Worm (Caenorhabditis elegans) whole organism, L1 larva: ENCODE data around the gene M176.10.

Experiments
- ama-1 ChIP-seq: fragments of 150-350 bp; optimal IDR thresholded peaks from 2 replicates; lab custom pipeline; 2014
- ceh-90 ChIP-seq: sonication (generic microtip); optimal IDR thresholded peaks from 2 replicates; lab custom pipeline; 2016; ENCODE audit warnings: missing genetic modification characterization, missing compliant biosample characterization
- fos-1 ChIP-seq: fragments of 150-350 bp; optimal IDR thresholded peaks from 2 replicates; lab custom pipeline; 2014; ENCODE audit warnings: missing biosample characterization, missing genetic modification characterization
- lsy-2 ChIP-seq, 2 experiments: fragments of 150-350 bp; optimal IDR thresholded peaks; 2 replicates each; lab custom pipeline; 2014; ENCODE audit warnings: missing biosample characterization in 2 of 2, missing genetic modification characterization in 2 of 2
- mef-2 ChIP-seq: fragments of 150-350 bp; optimal IDR thresholded peaks from 2 replicates; lab custom pipeline; 2014; ENCODE audit warnings: missing biosample characterization, missing genetic modification characterization
- nhr-76 ChIP-seq: sonication (generic microtip); optimal IDR thresholded peaks from 2 replicates; lab custom pipeline; 2017; ENCODE audit warnings: missing biosample characterization, missing genetic modification characterization
- skn-1 ChIP-seq: fragments of 150-350 bp; optimal IDR thresholded peaks from 2 replicates; lab custom pipeline; 2014; ENCODE audit warnings: missing biosample characterization, missing genetic modification characterization
- snu-23 ChIP-seq: sonication (generic microtip); optimal IDR thresholded peaks from 2 replicates; lab custom pipeline; 2016; ENCODE audit warnings: missing genetic modification characterization, missing compliant biosample characterization
- sptf-1 ChIP-seq: fragments of 150-350 bp; optimal IDR thresholded peaks from 2 replicates; lab custom pipeline; 2014; ENCODE audit warnings: missing biosample characterization, missing genetic modification characterization
- unc-130 ChIP-seq: fragments of 150-350 bp; optimal IDR thresholded peaks from 2 replicates; lab custom pipeline; 2017; ENCODE audit warnings: missing biosample characterization, missing genetic modification characterization, inconsistent platforms
- zag-1 ChIP-seq: fragments of 150-350 bp; optimal IDR thresholded peaks from 2 replicates; lab custom pipeline; 2014; ENCODE audit warnings: missing biosample characterization, missing genetic modification characterization

- no peak for TF ChIP-seq skn-1 (tag; lab: Kevin White, UChicago)
- no peak for TF ChIP-seq nhr-76 (tag; lab: Kevin White, UChicago)
- no peak for TF ChIP-seq lsy-2 (tag; optimal IDR thresholded peaks at IDR 0.05; lab: Kevin White, UChicago)
- no peak for TF ChIP-seq mef-2 (tag; lab: Kevin White, UChicago)
- no peak for TF ChIP-seq ceh-90
- TF ChIP-seq fos-1 = no peak
- TF ChIP-seq snu-23 = no peak
- no peak for TF ChIP-seq unc-130
- TF ChIP-seq zag-1 = no peak
- no peak for TF ChIP-seq ama-1 (lab: Kevin White, UChicago)
- no peak for TF ChIP-seq sptf-1
Observed at ce11 chrII:9407020-9407419, 19.0 kb downstream of the M176.10 start, which contains the start of gene mpz-6.
